Worm (Caenorhabditis elegans) whole organism, young adult: ENCODE results near the gene srg-11.

ENCODE experiments used
- F39B2.1 ChIP-seq: fragments of 200-800 bp; sonication (Bioruptor generic); IDR thresholded peaks from 2 replicates; pipeline ENCODE4 v1.3.6; 2022; ENCODE audit warnings: missing genetic modification reagents, missing genetic modification characterization, missing compliant biosample characterization
- ets-4 ChIP-seq: fragments of 200-800 bp; sonication (Bioruptor generic); optimal IDR thresholded peaks from 2 replicates; lab custom pipeline; 2018; ENCODE audit warnings: mild to moderate bottlenecking, missing genetic modification characterization, missing compliant biosample characterization
- lag-1 ChIP-seq: fragments of 200-800 bp; sonication (Bioruptor generic); IDR thresholded peaks from 2 replicates; pipeline ENCODE4 v1.3.6; 2022; ENCODE audit warnings: missing genetic modification reagents, missing genetic modification characterization, missing compliant biosample characterization
- let-607 ChIP-seq, 2 experiments: fragments of 200-800 bp in 1 of 2; sonication (Bioruptor generic) in 1 of 2; sonication (generic microtip) in 1 of 2; optimal IDR thresholded peaks; 2 replicates each; lab custom pipeline; 2016 to 2018; ENCODE audit warnings: mild to moderate bottlenecking in 2 of 2, missing compliant biosample characterization in 2 of 2, missing genetic modification characterization in 2 of 2, moderate library complexity in 2 of 2, missing genotype in 1 of 2
- nfya-1 ChIP-seq: sonication (generic microtip); optimal IDR thresholded peaks from 2 replicates; lab custom pipeline; 2017; ENCODE audit warnings: antibody characterized with exemption, missing compliant biosample characterization, missing genetic modification characterization, borderline replicate concordance; ENCODE audit not compliant: insufficient read depth
- sea-2 ChIP-seq: fragments of 200-800 bp; sonication (Bioruptor generic); IDR thresholded peaks from 2 replicates; pipeline ENCODE4 v1.3.6; 2022; ENCODE audit warnings: missing genetic modification characterization, missing compliant biosample characterization

- TF ChIP-seq F39B2.1 (GFP tag; lab: Robert Waterston, UW) = no peak
- TF ChIP-seq sea-2 (GFP tag; lab: Robert Waterston, UW) = no peak
- no peak for TF ChIP-seq lag-1 (GFP tag; lab: Robert Waterston, UW)
- no peak for TF ChIP-seq nfya-1 (tag; lab: Kevin White, UChicago)
- TF ChIP-seq ets-4 (GFP tag; lab: Kevin White, UChicago) = no peak
- no peak for TF ChIP-seq let-607 (tag; optimal IDR thresholded peaks at IDR 0.05; lab: Kevin White, UChicago)
Measured at ce11 chrIII:4646246-4646645, 33.6 kb upstream of the srg-11 start, which contains the start of gene pqn-29.
